Worm (Caenorhabditis elegans) whole organism, L3 larva: Measurements from ENCODE around the gene Y54G11A.2.
A peak's percentile ranks its signal among the peaks of the same experiment; 100 is the strongest.
"Not testable (repeated sequence)": the region's sequence is repeated elsewhere in the genome, so short reads cannot be mapped to it uniquely, and the experiment has no call there.

Experiments used
- elt-2 ChIP-seq: sonication (generic microtip); optimal IDR thresholded peaks from 2 replicates; lab custom pipeline; 2016; ENCODE audit warnings: missing genetic modification reagents, mild to moderate bottlenecking, missing genetic modification characterization, missing compliant biosample characterization
- fos-1 ChIP-seq: fragments of 150-350 bp; optimal IDR thresholded peaks from 2 replicates; lab custom pipeline; 2014; ENCODE audit warnings: missing biosample characterization, missing genetic modification characterization
- nhr-12 ChIP-seq: fragments of 150-350 bp; optimal IDR thresholded peaks from 2 replicates; lab custom pipeline; 2014; ENCODE audit warnings: missing biosample characterization, missing genetic modification characterization
- pha-4 ChIP-seq: fragments of 150-350 bp; optimal IDR thresholded peaks from 2 replicates; lab custom pipeline; 2014; ENCODE audit warnings: missing biosample characterization, missing genetic modification reagents, missing genetic modification characterization
- skn-1 ChIP-seq: fragments of 150-350 bp; optimal IDR thresholded peaks from 2 replicates; lab custom pipeline; 2014; ENCODE audit warnings: missing biosample characterization, missing genetic modification characterization
- tbx-2 ChIP-seq: sonication (generic microtip); optimal IDR thresholded peaks from 2 replicates; lab custom pipeline; 2016; ENCODE audit warnings: mild to moderate bottlenecking, missing genetic modification characterization, missing compliant biosample characterization

The Y54G11A.2 gene

ce11 chrII:14297050-14297449 is 44.9 kb downstream of the Y54G11A.2 start, which contains the start of gene Y54G11A.7:
Gene Y54G11A.7, plus strand, starts transcription at chrII:14297305.
- peak; percentile 36 for TF ChIP-seq elt-2 (tag; lab: Kevin White, UChicago)
- TF ChIP-seq, all 47 proteins: peak for 1; not testable (repeated sequence) for 46

- TF ChIP-seq pha-4 (tag; lab: Kevin White, UChicago) = no peak
- TF ChIP-seq nhr-12 (tag; lab: Kevin White, UChicago) = no peak
- peak; percentile 20 for TF ChIP-seq elt-2 (tag; lab: Kevin White, UChicago)
- TF ChIP-seq, all 47 proteins: peak for 1
Observed at ce11 chrII:14299254-14299759, 47.1 kb downstream of the Y54G11A.2 start.

- TF ChIP-seq skn-1; fos-1 (tag; lab: Kevin White, UChicago); tbx-2: not testable (repeated sequence)
Observed at ce11 chrII:14301927-14302326, 49.8 kb downstream of the Y54G11A.2 start, which contains the start of gene ctl-2. Gene ctl-2, minus strand, starts transcription at chrII:14302027.
